Worm (Caenorhabditis elegans) whole organism, early embryonic: Measurements from ENCODE around the gene K04F1.9.

Experiments used
- B0310.2 ChIP-seq: sonication (generic microtip); optimal IDR thresholded peaks from 2 replicates; lab custom pipeline; 2016; ENCODE audit warnings: mild to moderate bottlenecking, missing genetic modification characterization, missing compliant biosample characterization
- aly-1 ChIP-seq: sonication (generic microtip); optimal IDR thresholded peaks from 2 replicates; lab custom pipeline; 2016; ENCODE audit warnings: missing genetic modification characterization, missing compliant biosample characterization
- ama-1 ChIP-seq: fragments of 150-350 bp; optimal IDR thresholded peaks from 2 replicates; lab custom pipeline; 2014
- ets-7 ChIP-seq: sonication (generic microtip); optimal IDR thresholded peaks from 2 replicates; lab custom pipeline; 2016; ENCODE audit warnings: missing genotype, missing genetic modification characterization, missing compliant biosample characterization
- flt-1 ChIP-seq: fragments of 200-800 bp; sonication (Bioruptor generic); IDR thresholded peaks from 2 replicates; pipeline ENCODE4 v1.3.6; 2022; ENCODE audit warnings: missing genetic modification characterization, missing compliant biosample characterization
- hmbx-1 ChIP-seq: sonication (generic microtip); optimal IDR thresholded peaks from 2 replicates; lab custom pipeline; 2016; ENCODE audit warnings: mild to moderate bottlenecking, missing genetic modification characterization, missing compliant biosample characterization
- hmg-4 ChIP-seq: fragments of 200-800 bp; sonication (Bioruptor generic); optimal IDR thresholded peaks from 2 replicates; lab custom pipeline; 2018; ENCODE audit warnings: mild to moderate bottlenecking, missing genetic modification characterization, missing compliant biosample characterization
- hnd-1 ChIP-seq: sonication (generic microtip); optimal IDR thresholded peaks from 2 replicates; lab custom pipeline; 2016; ENCODE audit warnings: missing genetic modification characterization, missing compliant biosample characterization
- tbx-37 ChIP-seq: fragments of 200-800 bp; sonication (Bioruptor generic); conservative IDR thresholded peaks from 2 replicates; pipeline ENCODE4 v1.3.6; 2022; ENCODE audit warnings: missing genetic modification reagents, missing genetic modification characterization, missing compliant biosample characterization

DNA sequence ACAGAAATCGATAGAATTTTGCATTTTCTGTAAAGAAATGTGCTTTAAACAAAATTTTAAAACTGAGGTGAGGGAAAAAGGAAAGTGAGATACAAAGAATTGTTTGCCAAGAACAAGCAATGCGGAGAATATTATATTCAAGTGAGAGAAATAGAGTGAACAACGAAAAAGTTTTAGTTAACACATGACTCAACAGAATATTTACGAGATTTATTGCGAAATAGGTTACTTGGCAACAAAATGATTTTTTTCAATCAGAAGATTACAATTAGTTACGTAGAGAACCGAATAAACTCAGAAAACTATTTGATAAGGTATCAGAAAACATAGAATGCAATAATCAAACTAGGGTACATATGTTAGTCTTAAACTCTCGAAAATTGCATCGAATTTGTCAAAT, 43.5 kb upstream of the K04F1.9 start, which contains the start of gene nhr-117:
- TF ChIP-seq hnd-1 (tag; lab: Kevin White, UChicago): no peak
- TF ChIP-seq flt-1 (GFP tag; lab: Robert Waterston, UW): no peak
- no peak for TF ChIP-seq hmbx-1
- no peak for TF ChIP-seq ets-7
- TF ChIP-seq hmg-4 (GFP tag; lab: Kevin White, UChicago): no peak
- TF ChIP-seq tbx-37 (GFP tag; lab: Robert Waterston, UW): no peak
- no peak for TF ChIP-seq ama-1
- no peak for TF ChIP-seq B0310.2
- TF ChIP-seq aly-1 (tag; lab: Kevin White, UChicago): no peak
